Fruit fly (Drosophila melanogaster): ENCODE measurements around the gene Syt12.

- TF ChIP-seq EcR (GFP tag; optimal IDR thresholded peaks at IDR 0.05), result peak in 1 of 2 experiments; percentile 58
- no peak for TF ChIP-seq pan (optimal IDR thresholded peaks at IDR 0.05)
Measured at dm6 chrX:13394343-13394742, 35.3 kb downstream of the Syt12 start.
